Fruit fly (Drosophila melanogaster) whole organism, embryonic: ENCODE data around the gene CG44094.

ENCODE experiments used
- CG10209 ChIP-seq: fragments of 200-800 bp; sonication (Bioruptor generic); optimal IDR thresholded peaks from 3 replicates; lab custom pipeline; 2017; ENCODE audit warnings: missing biosample characterization, mild to moderate bottlenecking, missing genetic modification characterization, missing genetic modification reagents
- CG10274 ChIP-seq: fragments of 200-800 bp; sonication (Bioruptor generic); optimal IDR thresholded peaks from 3 replicates; lab custom pipeline; 2017; ENCODE audit warnings: missing biosample characterization, mild to moderate bottlenecking, missing genetic modification characterization
- CG10959 ChIP-seq: fragments of 200-800 bp; sonication (Bioruptor generic); IDR thresholded peaks from 2 replicates; pipeline ENCODE4 v1.3.6; 2022; ENCODE audit warnings: missing biosample characterization, missing genetic modification characterization
- CG10979 ChIP-seq: fragments of 200-800 bp; sonication (Bioruptor generic); optimal IDR thresholded peaks from 2 replicates; lab custom pipeline; 2018; ENCODE audit warnings: missing biosample characterization, mild to moderate bottlenecking, missing genetic modification characterization, moderate library complexity
- CG1602 ChIP-seq: fragments of 200-800 bp; sonication (Bioruptor generic); optimal IDR thresholded peaks from 3 replicates; lab custom pipeline; 2016; ENCODE audit warnings: missing biosample characterization, missing genetic modification characterization
- CG16863 ChIP-seq: fragments of 200-800 bp; sonication (Bioruptor generic); optimal IDR thresholded peaks from 3 replicates; lab custom pipeline; 2016; ENCODE audit warnings: missing biosample characterization, missing genetic modification characterization
- CG17568 ChIP-seq: fragments of 200-800 bp; sonication (Bioruptor generic); optimal IDR thresholded peaks from 2 replicates; lab custom pipeline; 2018; ENCODE audit warnings: missing biosample characterization, mild to moderate bottlenecking, missing genetic modification characterization, moderate library complexity
- CG17612 ChIP-seq: fragments of 200-800 bp; sonication (Bioruptor generic); IDR thresholded peaks from 2 replicates; pipeline ENCODE4 v1.3.6; 2022; ENCODE audit warnings: missing biosample characterization, missing genetic modification characterization
- CG17912 ChIP-seq: fragments of 200-800 bp; sonication (Bioruptor generic); optimal IDR thresholded peaks from 2 replicates; lab custom pipeline; 2018; ENCODE audit warnings: missing biosample characterization, mild to moderate bottlenecking, missing genetic modification characterization
- CG1792 ChIP-seq: fragments of 200-800 bp; sonication (Bioruptor generic); optimal IDR thresholded peaks from 2 replicates; lab custom pipeline; 2016; ENCODE audit warnings: missing biosample characterization, missing genetic modification characterization
- CG3163 ChIP-seq: fragments of 200-800 bp; sonication (Bioruptor generic); optimal IDR thresholded peaks from 3 replicates; lab custom pipeline; 2016; ENCODE audit warnings: missing biosample characterization, missing genetic modification characterization
- CG34376 ChIP-seq: fragments of 200-800 bp; sonication (Bioruptor generic); optimal IDR thresholded peaks from 2 replicates; lab custom pipeline; 2018; ENCODE audit warnings: missing biosample characterization, mild to moderate bottlenecking, missing genetic modification characterization
- CG34422 ChIP-seq: fragments of 200-800 bp; sonication (Bioruptor generic); IDR thresholded peaks from 3 replicates; pipeline ENCODE4 v1.3.6; 2022; ENCODE audit warnings: missing biosample characterization, missing genetic modification characterization
- CG3838 ChIP-seq: fragments of 200-800 bp; sonication (Bioruptor generic); optimal IDR thresholded peaks from 3 replicates; lab custom pipeline; 2016; ENCODE audit warnings: missing biosample characterization, missing genetic modification characterization
- CG6175 ChIP-seq: fragments of 200-800 bp; sonication (Bioruptor generic); IDR thresholded peaks from 3 replicates; pipeline ENCODE4 v1.3.6; 2022; ENCODE audit warnings: missing biosample characterization, missing genetic modification characterization
- Camta ChIP-seq: fragments of 200-800 bp; sonication (Bioruptor generic); optimal IDR thresholded peaks from 2 replicates; lab custom pipeline; 2016; ENCODE audit warnings: missing biosample characterization, missing genetic modification characterization
- Chrac-16 ChIP-seq: fragments of 200-800 bp; sonication (Bioruptor generic); optimal IDR thresholded peaks from 3 replicates; lab custom pipeline; 2016; ENCODE audit warnings: missing biosample characterization, missing genetic modification characterization
- Lim3 ChIP-seq: fragments of 200-800 bp; sonication (Bioruptor generic); IDR thresholded peaks from 2 replicates; pipeline ENCODE4 v1.3.6; 2022; ENCODE audit warnings: missing biosample characterization, missing genetic modification characterization
- MTF-1 ChIP-seq: fragments of 200-800 bp; sonication (Bioruptor generic); optimal IDR thresholded peaks from 2 replicates; lab custom pipeline; 2018; ENCODE audit warnings: missing biosample characterization, mild to moderate bottlenecking, missing genetic modification characterization, borderline replicate concordance
- Max ChIP-seq: fragments of 200-800 bp; sonication (Bioruptor generic); optimal IDR thresholded peaks from 2 replicates; lab custom pipeline; 2016; ENCODE audit warnings: missing biosample characterization, mild to moderate bottlenecking, missing genetic modification characterization
- NC2β ChIP-seq: fragments of 200-800 bp; sonication (Bioruptor generic); optimal IDR thresholded peaks from 2 replicates; lab custom pipeline; 2016; ENCODE audit warnings: missing biosample characterization, missing genetic modification characterization
- Oaz ChIP-seq: fragments of 200-800 bp; sonication (Bioruptor generic); IDR thresholded peaks from 2 replicates; pipeline ENCODE4 v1.3.6; 2022; ENCODE audit warnings: missing biosample characterization, missing genetic modification characterization
- Oli ChIP-seq: fragments of 200-800 bp; sonication (Bioruptor generic); optimal IDR thresholded peaks from 2 replicates; lab custom pipeline; 2018; ENCODE audit warnings: missing biosample characterization, mild to moderate bottlenecking, missing genetic modification characterization, moderate library complexity
- Sox100B ChIP-seq: fragments of 200-800 bp; sonication (Bioruptor generic); optimal IDR thresholded peaks from 3 replicates; lab custom pipeline; 2018; ENCODE audit warnings: missing biosample characterization, mild to moderate bottlenecking, missing genetic modification characterization
- az2 ChIP-seq: fragments of 200-800 bp; sonication (Bioruptor generic); optimal IDR thresholded peaks from 3 replicates; lab custom pipeline; 2016; ENCODE audit warnings: missing biosample characterization, missing genetic modification characterization
- bsh ChIP-seq, 2 experiments: fragments of 200-800 bp; sonication (Bioruptor generic); optimal IDR thresholded peaks; 2 replicates each; lab custom pipeline; 2017 to 2018; ENCODE audit warnings: mild to moderate bottlenecking in 2 of 2, missing biosample characterization in 2 of 2, missing genetic modification characterization in 2 of 2, moderate library complexity in 1 of 2
- cato ChIP-seq: fragments of 200-800 bp; sonication (Bioruptor generic); optimal IDR thresholded peaks from 2 replicates; lab custom pipeline; 2016; ENCODE audit warnings: missing biosample characterization, missing genetic modification characterization, borderline replicate concordance
- crol ChIP-seq: fragments of 200-800 bp; sonication (Bioruptor generic); IDR thresholded peaks from 2 replicates; pipeline ENCODE4 v1.3.6; 2022; ENCODE audit warnings: missing biosample characterization, missing genetic modification characterization
- dati ChIP-seq: fragments of 200-800 bp; sonication (Bioruptor generic); IDR thresholded peaks from 2 replicates; pipeline ENCODE4 v1.3.6; 2022; ENCODE audit warnings: missing biosample characterization, missing genetic modification characterization
- dimm ChIP-seq: fragments of 200-800 bp; sonication (Bioruptor generic); IDR thresholded peaks from 2 replicates; pipeline ENCODE4 v1.3.6; 2022; ENCODE audit warnings: missing biosample characterization, missing genetic modification characterization
- fd3F ChIP-seq: fragments of 200-800 bp; sonication (Bioruptor generic); optimal IDR thresholded peaks from 2 replicates; lab custom pipeline; 2018; ENCODE audit warnings: missing biosample characterization, mild to moderate bottlenecking, missing genetic modification characterization, moderate library complexity
- fd64A ChIP-seq: fragments of 200-800 bp; sonication (Bioruptor generic); optimal IDR thresholded peaks from 3 replicates; lab custom pipeline; 2018; ENCODE audit warnings: missing biosample characterization, mild to moderate bottlenecking, missing genetic modification characterization
- gcm ChIP-seq: fragments of 200-800 bp; sonication (Bioruptor generic); optimal IDR thresholded peaks from 2 replicates; lab custom pipeline; 2019; ENCODE audit warnings: missing biosample characterization, mild to moderate bottlenecking, missing genetic modification characterization, moderate library complexity
- gcm2 ChIP-seq: fragments of 200-800 bp; sonication (Bioruptor generic); optimal IDR thresholded peaks from 2 replicates; lab custom pipeline; 2016; ENCODE audit warnings: missing biosample characterization, missing genetic modification characterization
- gsb-n ChIP-seq: fragments of 200-800 bp; sonication (Bioruptor generic); optimal IDR thresholded peaks from 3 replicates; lab custom pipeline; 2018; ENCODE audit warnings: missing biosample characterization, mild to moderate bottlenecking, missing genetic modification characterization
- kah ChIP-seq: fragments of 200-800 bp; sonication (Bioruptor generic); optimal IDR thresholded peaks from 2 replicates; lab custom pipeline; 2018; ENCODE audit warnings: missing biosample characterization, mild to moderate bottlenecking, missing genetic modification characterization
- lbe ChIP-seq: fragments of 200-800 bp; sonication (Bioruptor generic); optimal IDR thresholded peaks from 2 replicates; lab custom pipeline; 2016; ENCODE audit warnings: missing biosample characterization, mild to moderate bottlenecking, missing genetic modification characterization
- lola ChIP-seq, 3 experiments: fragments of >200 bp in 2 of 3; fragments of 200-800 bp in 1 of 3; sonication (Bioruptor generic) in 1 of 3; optimal IDR thresholded peaks; 2 replicates each; lab custom pipeline; 2017 to 2019; ENCODE audit warnings: missing biosample characterization in 3 of 3, missing genetic modification characterization in 3 of 3, mild to moderate bottlenecking in 1 of 3, moderate library complexity in 1 of 3
- luna ChIP-seq: fragments of 200-800 bp; sonication (Bioruptor generic); optimal IDR thresholded peaks from 2 replicates; lab custom pipeline; 2016; ENCODE audit warnings: missing biosample characterization, missing genetic modification characterization
- nmo ChIP-seq: fragments of 200-800 bp; sonication (Bioruptor generic); optimal IDR thresholded peaks from 2 replicates; lab custom pipeline; 2018; ENCODE audit warnings: missing biosample characterization, mild to moderate bottlenecking, missing genetic modification characterization, moderate library complexity
- p53 ChIP-seq: fragments of 200-800 bp; sonication (Bioruptor generic); optimal IDR thresholded peaks from 2 replicates; lab custom pipeline; 2016; ENCODE audit warnings: missing biosample characterization, missing genetic modification characterization
- pzg ChIP-seq: fragments of 200-800 bp; sonication (Bioruptor generic); optimal IDR thresholded peaks from 3 replicates; lab custom pipeline; 2018; ENCODE audit warnings: missing biosample characterization, mild to moderate bottlenecking, missing genetic modification characterization, moderate library complexity
- row ChIP-seq: fragments of 200-800 bp; sonication (Bioruptor generic); IDR thresholded peaks from 3 replicates; pipeline ENCODE4 v1.3.6; 2022; ENCODE audit warnings: missing biosample characterization, missing genetic modification characterization
- sna ChIP-seq: fragments of 200-800 bp; sonication (Bioruptor generic); IDR thresholded peaks from 2 replicates; pipeline ENCODE4 v1.3.6; 2022; ENCODE audit warnings: missing biosample characterization, missing genetic modification characterization; ENCODE audit not compliant: partially characterized antibody
- sug ChIP-seq: fragments of 200-800 bp; optimal IDR thresholded peaks from 2 replicates; lab custom pipeline; 2019; ENCODE audit warnings: missing biosample characterization, mild to moderate bottlenecking, missing genetic modification characterization, moderate library complexity
- tgo ChIP-seq: fragments of 200-800 bp; sonication (Bioruptor generic); IDR thresholded peaks from 3 replicates; pipeline ENCODE4 v1.3.6; 2022; ENCODE audit warnings: missing biosample characterization, missing genetic modification characterization
- tio ChIP-seq: fragments of 200-800 bp; sonication (Bioruptor generic); optimal IDR thresholded peaks from 2 replicates; lab custom pipeline; 2017; ENCODE audit warnings: missing biosample characterization, missing genetic modification characterization, inconsistent platforms
- usp ChIP-seq: fragments of >200 bp; optimal IDR thresholded peaks from 2 replicates; lab custom pipeline; 2017; ENCODE audit warnings: missing biosample characterization, missing genetic modification characterization
- wek ChIP-seq: fragments of 200-800 bp; sonication (Bioruptor generic); optimal IDR thresholded peaks from 3 replicates; lab custom pipeline; 2018; ENCODE audit warnings: missing biosample characterization, mild to moderate bottlenecking, missing genetic modification characterization, moderate library complexity

The CG44094 gene

dm6 chr3R:14608892-14609692 is 32.7 kb upstream of the CG44094 start, which contains the start of gene CG14853 (continued):
- TF ChIP-seq Max (peak; percentile 1), CG10959 (GFP tag; lab: Robert Waterston, UW) (no peak), gcm (GFP tag; lab: Kevin White, UChicago) (peak; percentile 71), dati (GFP tag; lab: Robert Waterston, UW) (peak; percentile 43), bsh (GFP tag; optimal IDR thresholded peaks at IDR 0.05; lab: Kevin White, UChicago) (peak in 1 of 2 experiments; percentile 88), CG3163 (GFP tag; lab: Kevin White, UChicago) (peak; percentile 9), CG10979 (tag; lab: Kevin White, UChicago) (peak; percentile 62), Sox100B (peak; percentile 75), crol (no peak), Lim3 (no peak), Chrac-16 (GFP tag; lab: Kevin White, UChicago) (peak; percentile 69), Oaz (GFP tag; lab: Robert Waterston, UW) (peak; percentile 45; the same call in 1 of the 2 replicates), NC2β (GFP tag; lab: Kevin White, UChicago) (no peak), gcm2 (GFP tag; lab: Kevin White, UChicago) (no peak), CG10209 (GFP tag; lab: Kevin White, UChicago) (peak; percentile 85), lbe (GFP tag; lab: Kevin White, UChicago) (no peak), CG10274 (no peak), sna (GFP tag; lab: Robert Waterston, UW) (no peak), p53 (no peak), usp (GFP tag; lab: Kevin White, UChicago) (no peak), dimm (GFP tag; lab: Robert Waterston, UW) (peak; percentile 17; the same call in 1 of the 2 replicates), Camta (GFP tag; lab: Kevin White, UChicago) (no peak), Oli (tag; lab: Kevin White, UChicago) (peak; percentile 90), CG1792 (GFP tag; lab: Kevin White, UChicago) (no peak), fd3F (GFP tag; lab: Kevin White, UChicago) (peak; percentile 81), CG6175 (GFP tag; lab: Robert Waterston, UW) (no peak), MTF-1 (GFP tag; lab: Kevin White, UChicago) (peak; percentile 84), row (GFP tag; lab: Robert Waterston, UW) (peak; percentile 85), lola (GFP tag; optimal IDR thresholded peaks at IDR 0.05; lab: Kevin White, UChicago) (peak in 1 of 3 experiments; percentile 84), CG34376 (GFP tag; lab: Kevin White, UChicago) (peak; percentile 74), CG17568 (GFP tag; lab: Kevin White, UChicago) (peak; percentile 63), tgo (GFP tag; lab: Robert Waterston, UW) (peak; percentile 71; the same call in 2 of the 3 replicates), luna (GFP tag; lab: Kevin White, UChicago) (no peak), CG16863 (GFP tag; lab: Kevin White, UChicago) (peak; percentile 7), pzg (GFP tag; lab: Kevin White, UChicago) (no peak), CG17612 (GFP tag; lab: Robert Waterston, UW) (no peak; the same call in 1 of the 2 replicates), kah (GFP tag; lab: Kevin White, UChicago) (peak; percentile 48), tio (peak; percentile 79), CG34422 (GFP tag; lab: Robert Waterston, UW) (peak; percentile 49; the same call in 2 of the 3 replicates), fd64A (GFP tag; lab: Kevin White, UChicago) (peak; percentile 85), cato (GFP tag; lab: Kevin White, UChicago) (peak; percentile 60), nmo (GFP tag; lab: Kevin White, UChicago) (peak; percentile 85), az2 (GFP tag; lab: Kevin White, UChicago) (peak; percentile 89), wek (GFP tag; lab: Kevin White, UChicago) (peak; percentile 82), CG17912 (peak; percentile 60), gsb-n (peak; percentile 29), CG1602 (GFP tag; lab: Kevin White, UChicago) (peak; percentile 81), CG3838 (GFP tag; lab: Kevin White, UChicago) (peak; percentile 43), sug (no peak)
